Worm (Caenorhabditis elegans) whole organism, L1 larva: Measurements from ENCODE around the gene cfap-20.

Experiments
- ceh-82 ChIP-seq, 3 experiments: fragments of 150-350 bp in 1 of 3; sonication (generic microtip) in 2 of 3; optimal IDR thresholded peaks; 2 replicates each; lab custom pipeline; 2014 to 2017; ENCODE audit warnings: missing biosample characterization in 3 of 3, missing genetic modification characterization in 3 of 3
- fkh-10 ChIP-seq: sonication (generic microtip); optimal IDR thresholded peaks from 2 replicates; lab custom pipeline; 2017; ENCODE audit warnings: missing biosample characterization, missing genetic modification reagents, missing genetic modification characterization
- lin-15B ChIP-seq: fragments of 150-350 bp; sonication (generic microtip); optimal IDR thresholded peaks from 3 replicates; lab custom pipeline; 2014; ENCODE audit warnings: missing biosample characterization, missing genetic modification characterization
- snpc-4 ChIP-seq: fragments of 150-350 bp; optimal IDR thresholded peaks from 2 replicates; lab custom pipeline; 2014; ENCODE audit warnings: missing biosample characterization, missing genetic modification characterization
- snu-23 ChIP-seq: sonication (generic microtip); optimal IDR thresholded peaks from 2 replicates; lab custom pipeline; 2016; ENCODE audit warnings: missing genetic modification characterization, missing compliant biosample characterization
- unc-130 ChIP-seq: fragments of 150-350 bp; optimal IDR thresholded peaks from 2 replicates; lab custom pipeline; 2017; ENCODE audit warnings: missing biosample characterization, missing genetic modification characterization, inconsistent platforms
- ztf-4 ChIP-seq: fragments of 150-350 bp; optimal IDR thresholded peaks from 2 replicates; lab custom pipeline; 2014; ENCODE audit warnings: missing biosample characterization, missing genetic modification characterization

- no peak for TF ChIP-seq ztf-4 (tag; lab: Kevin White, UChicago)
- no peak for TF ChIP-seq ceh-82 (tag; optimal IDR thresholded peaks at IDR 0.05; lab: Kevin White, UChicago)
- TF ChIP-seq unc-130, result no peak
- no peak for TF ChIP-seq snu-23 (GFP tag; lab: Kevin White, UChicago)
- TF ChIP-seq snpc-4 (tag; lab: Kevin White, UChicago), result no peak
- TF ChIP-seq lin-15B, result no peak
- TF ChIP-seq fkh-10 (GFP tag; lab: Kevin White, UChicago), result no peak
These were observed 25.5 kb downstream of the cfap-20 start for ce11 chrIII:3511808-3512207.
